Fruit fly (Drosophila melanogaster): Measurements from ENCODE around the gene SNF4Agamma.
A peak's percentile ranks its signal among the peaks of the same experiment; 100 is the strongest.

SNF4Agamma gene

DNA sequence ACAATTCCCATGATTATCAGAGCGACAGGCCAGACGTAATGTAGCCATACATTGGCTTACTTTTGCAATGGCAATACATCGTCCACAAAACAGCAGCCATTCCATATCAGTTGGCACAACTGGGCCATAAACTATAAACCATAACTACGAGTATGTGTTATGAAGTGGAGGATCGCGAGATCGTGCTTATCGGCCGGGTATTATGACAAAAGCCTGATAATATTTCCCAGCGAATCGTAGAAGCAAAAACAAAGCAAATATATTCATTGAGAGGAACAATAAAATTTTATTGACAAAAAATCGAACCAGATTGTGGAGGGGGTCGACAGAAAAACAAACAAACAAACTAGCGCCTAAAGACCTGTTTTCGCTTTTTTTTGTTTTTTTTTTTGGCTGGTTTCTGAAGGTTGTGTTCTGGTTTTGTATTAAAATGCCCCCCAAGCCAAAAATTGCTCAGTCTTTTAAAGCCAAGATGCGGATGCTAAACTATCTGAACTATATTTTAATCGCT, 22.8 kb downstream of the SNF4Agamma start, which contains the start of gene CG5810 (continued):
- TF ChIP-seq CG17912 (GFP tag; optimal IDR thresholded peaks at IDR 0.05), result peak; percentile 33
- TF ChIP-seq mirr (GFP tag; optimal IDR thresholded peaks at IDR 0.05), result peak; percentile 81
- TF ChIP-seq CG17361 (GFP tag; IDR thresholded peaks at IDR 0.05), result no peak
- TF ChIP-seq gce (GFP tag; IDR thresholded peaks at IDR 0.05), result no peak
- no peak for TF ChIP-seq Usf (GFP tag; optimal IDR thresholded peaks at IDR 0.05)
- no peak for TF ChIP-seq CG17328 (GFP tag; IDR thresholded peaks at IDR 0.05)
- no peak for TF ChIP-seq scrt (GFP tag; optimal IDR thresholded peaks at IDR 0.05)
- no peak for TF ChIP-seq Sry-δ (GFP tag; optimal IDR thresholded peaks at IDR 0.05)
- no peak for TF ChIP-seq Bteb2 (GFP tag; optimal IDR thresholded peaks at IDR 0.05)
- no peak for TF ChIP-seq CG10274 (GFP tag; optimal IDR thresholded peaks at IDR 0.05)
- no peak for TF ChIP-seq CG7786 (GFP tag; optimal IDR thresholded peaks at IDR 0.05)
- no peak for TF ChIP-seq wek (GFP tag; optimal IDR thresholded peaks at IDR 0.05)
- TF ChIP-seq CG12942 (GFP tag; optimal IDR thresholded peaks at IDR 0.05), result no peak
- no peak for TF ChIP-seq tx (GFP tag; optimal IDR thresholded peaks at IDR 0.05)
- TF ChIP-seq CG5953 (GFP tag; IDR thresholded peaks at IDR 0.05), result no peak
- no peak for TF ChIP-seq tap (tag; optimal IDR thresholded peaks at IDR 0.05)
- TF ChIP-seq CG11695 (GFP tag; IDR thresholded peaks at IDR 0.05), result 0 out of 3 replicates have a peak, but pooled peaks have one; percentile 9
- TF ChIP-seq cato (GFP tag; optimal IDR thresholded peaks at IDR 0.05; ENCODE audit: borderline replicate concordance), result no peak
- TF ChIP-seq CG6854 (GFP tag; optimal IDR thresholded peaks at IDR 0.05), result peak; percentile 24
- TF ChIP-seq CG1529 (GFP tag; optimal IDR thresholded peaks at IDR 0.05), result no peak
- peak; percentile 33; the same call in 1 of the 2 replicates for TF ChIP-seq GATAe (GFP tag; conservative IDR thresholded peaks at IDR 0.05)
- no peak for TF ChIP-seq fru (optimal IDR thresholded peaks at IDR 0.05)
- no peak for TF ChIP-seq hkb (optimal IDR thresholded peaks at IDR 0.05)
- no peak for TF ChIP-seq hkb (GFP tag; IDR thresholded peaks at IDR 0.05)
- no peak for TF ChIP-seq CG30020 (tag; optimal IDR thresholded peaks at IDR 0.05)
- no peak for TF ChIP-seq jing (GFP tag; optimal IDR thresholded peaks at IDR 0.05)
- TF ChIP-seq CG3407 (GFP tag; optimal IDR thresholded peaks at IDR 0.05), result no peak
- no peak for TF ChIP-seq Atf-2 (GFP tag; optimal IDR thresholded peaks at IDR 0.05)
- no peak for TF ChIP-seq schlank (tag; optimal IDR thresholded peaks at IDR 0.05)
- no peak for TF ChIP-seq CG32767 (GFP tag; IDR thresholded peaks at IDR 0.05)
- no peak for TF ChIP-seq gcm (GFP tag; optimal IDR thresholded peaks at IDR 0.05)
- peak; percentile 18 for TF ChIP-seq Meics (GFP tag; optimal IDR thresholded peaks at IDR 0.05)
- no peak for TF ChIP-seq Lpt (GFP tag; optimal IDR thresholded peaks at IDR 0.05)
- no peak for TF ChIP-seq HLH54F (GFP tag; optimal IDR thresholded peaks at IDR 0.05)
- no peak for TF ChIP-seq Antp (GFP tag; optimal IDR thresholded peaks at IDR 0.05)
- no peak for TF ChIP-seq CG17186 (GFP tag; optimal IDR thresholded peaks at IDR 0.05)
- TF ChIP-seq CG2120 (GFP tag; optimal IDR thresholded peaks at IDR 0.05), result no peak
- peak; percentile 0 for TF ChIP-seq Med (GFP tag)
- peak; percentile 57; the same call in 1 of the 2 replicates for TF ChIP-seq Atf6 (GFP tag; IDR thresholded peaks at IDR 0.05)
- no peak for TF ChIP-seq CG2875 (GFP tag; optimal IDR thresholded peaks at IDR 0.05)
- TF ChIP-seq jumu (GFP tag; optimal IDR thresholded peaks at IDR 0.05), result no peak
- no peak for TF ChIP-seq kah (GFP tag; optimal IDR thresholded peaks at IDR 0.05)
- peak; percentile 22 for TF ChIP-seq fd3F (GFP tag; optimal IDR thresholded peaks at IDR 0.05)
- TF ChIP-seq Dp (GFP tag; optimal IDR thresholded peaks at IDR 0.05), result no peak
- TF ChIP-seq CG12659 (GFP tag; optimal IDR thresholded peaks at IDR 0.05), result no peak
- no peak for TF ChIP-seq CG3838 (GFP tag; optimal IDR thresholded peaks at IDR 0.05)
- TF ChIP-seq gro (GFP tag; optimal IDR thresholded peaks at IDR 0.05), result peak; percentile 46
- no peak for TF ChIP-seq knrl (GFP tag; IDR thresholded peaks at IDR 0.05; ENCODE audit: partially characterized antibody)
- no peak for TF ChIP-seq vfl (GFP tag; optimal IDR thresholded peaks at IDR 0.05)
- TF ChIP-seq CG7271 (tag; optimal IDR thresholded peaks at IDR 0.05), result no peak
- TF ChIP-seq NC2α (GFP tag; optimal IDR thresholded peaks at IDR 0.05), result no peak
- peak; percentile 56 for TF ChIP-seq Hmr (GFP tag; optimal IDR thresholded peaks at IDR 0.05)
